Worm (Caenorhabditis elegans) whole organism, mixed stage, embryonic: ENCODE data around the gene math-40.
"Not testable (repeated sequence)": the region's sequence is repeated elsewhere in the genome, so short reads cannot be mapped to it uniquely, and the experiment has no call there.

Source experiments
- M03D4.4 ChIP-seq: sonication (generic microtip); optimal IDR thresholded peaks from 2 replicates; lab custom pipeline; 2017; ENCODE audit warnings: mild to moderate bottlenecking, missing genetic modification characterization, missing compliant biosample characterization
- bed-3 ChIP-seq: fragments of 200-800 bp; sonication (Bioruptor generic); optimal IDR thresholded peaks from 3 replicates; lab custom pipeline; 2018; ENCODE audit warnings: mild to moderate bottlenecking, missing genetic modification characterization, moderate library complexity, missing compliant biosample characterization
- blmp-1 ChIP-seq: fragments of 150-350 bp; optimal IDR thresholded peaks from 2 replicates; lab custom pipeline; 2014; ENCODE audit warnings: missing biosample characterization, missing genetic modification characterization
- ceh-43 ChIP-seq: fragments of 200-800 bp; sonication (Bioruptor generic); optimal IDR thresholded peaks from 2 replicates; lab custom pipeline; 2018; ENCODE audit warnings: mild to moderate bottlenecking, missing genetic modification characterization, moderate library complexity, missing compliant biosample characterization
- ceh-83 ChIP-seq: fragments of 200-800 bp; sonication (Bioruptor generic); optimal IDR thresholded peaks from 2 replicates; lab custom pipeline; 2018; ENCODE audit warnings: mild to moderate bottlenecking, missing genetic modification characterization, missing compliant biosample characterization
- cnd-1 ChIP-seq: fragments of 200-800 bp; sonication (Bioruptor generic); optimal IDR thresholded peaks from 2 replicates; lab custom pipeline; 2018; ENCODE audit warnings: mild to moderate bottlenecking, missing genetic modification characterization, missing compliant biosample characterization
- drap-1 ChIP-seq: fragments of 200-800 bp; sonication (Bioruptor generic); optimal IDR thresholded peaks from 3 replicates; lab custom pipeline; 2018; ENCODE audit warnings: mild to moderate bottlenecking, missing genetic modification characterization, missing compliant biosample characterization
- elt-1 ChIP-seq: sonication (generic microtip); optimal IDR thresholded peaks from 2 replicates; lab custom pipeline; 2017; ENCODE audit warnings: missing genetic modification characterization, mild to moderate bottlenecking, missing compliant biosample characterization, antibody characterized with exemption, moderate library complexity, borderline replicate concordance; ENCODE audit not compliant: insufficient read depth
- elt-3 ChIP-seq: fragments of 150-350 bp; optimal IDR thresholded peaks from 2 replicates; lab custom pipeline; 2014; ENCODE audit warnings: missing biosample characterization, missing genetic modification characterization
- flh-1 ChIP-seq: fragments of 200-800 bp; sonication (Bioruptor generic); optimal IDR thresholded peaks from 2 replicates; lab custom pipeline; 2018; ENCODE audit warnings: mild to moderate bottlenecking, missing genetic modification characterization, moderate library complexity, missing compliant biosample characterization
- lin-13 ChIP-seq: fragments of 150-350 bp; optimal IDR thresholded peaks from 2 replicates; lab custom pipeline; 2014; ENCODE audit warnings: missing biosample characterization, missing genetic modification characterization
- lsy-2 ChIP-seq: fragments of 150-350 bp; optimal IDR thresholded peaks from 2 replicates; lab custom pipeline; 2014; ENCODE audit warnings: missing biosample characterization, missing genetic modification characterization
- mab-5 ChIP-seq: fragments of 150-350 bp; optimal IDR thresholded peaks from 2 replicates; lab custom pipeline; 2014; ENCODE audit warnings: missing biosample characterization, missing genetic modification characterization
- mep-1 ChIP-seq: fragments of 150-350 bp; optimal IDR thresholded peaks from 2 replicates; lab custom pipeline; 2017; ENCODE audit warnings: missing biosample characterization, missing genetic modification reagents, missing genetic modification characterization, inconsistent platforms
- mls-2 ChIP-seq: sonication (generic microtip); optimal IDR thresholded peaks from 2 replicates; lab custom pipeline; 2016; ENCODE audit warnings: mild to moderate bottlenecking, missing genetic modification characterization, moderate library complexity, missing compliant biosample characterization
- nhr-12 ChIP-seq: fragments of 150-350 bp; optimal IDR thresholded peaks from 2 replicates; lab custom pipeline; 2014; ENCODE audit warnings: missing biosample characterization, missing genetic modification characterization
- nhr-2 ChIP-seq: fragments of 150-350 bp; optimal IDR thresholded peaks from 2 replicates; lab custom pipeline; 2014; ENCODE audit warnings: missing biosample characterization, missing genetic modification characterization
- nhr-76 ChIP-seq: sonication (generic microtip); optimal IDR thresholded peaks from 2 replicates; lab custom pipeline; 2017; ENCODE audit warnings: missing biosample characterization, missing genetic modification characterization
- pha-4 ChIP-seq: fragments of 150-350 bp; optimal IDR thresholded peaks from 2 replicates; lab custom pipeline; 2018; ENCODE audit warnings: missing biosample characterization, missing genetic modification reagents, missing genetic modification characterization
- sem-2 ChIP-seq: fragments of 200-800 bp; sonication (Bioruptor generic); optimal IDR thresholded peaks from 2 replicates; lab custom pipeline; 2018; ENCODE audit warnings: mild to moderate bottlenecking, missing genetic modification characterization, missing compliant biosample characterization
- snpc-4 ChIP-seq: fragments of 150-350 bp; optimal IDR thresholded peaks from 2 replicates; lab custom pipeline; 2014; ENCODE audit warnings: missing biosample characterization, missing genetic modification characterization
- sptf-1 ChIP-seq: sonication (generic microtip); optimal IDR thresholded peaks from 2 replicates; lab custom pipeline; 2017; ENCODE audit warnings: mild to moderate bottlenecking, missing genetic modification characterization, moderate library complexity, missing compliant biosample characterization
- tbx-8 ChIP-seq: fragments of 200-800 bp; sonication (Bioruptor generic); optimal IDR thresholded peaks from 2 replicates; lab custom pipeline; 2018; ENCODE audit warnings: mild to moderate bottlenecking, missing genetic modification characterization, moderate library complexity, missing compliant biosample characterization
- unc-120 ChIP-seq: sonication (generic microtip); optimal IDR thresholded peaks from 2 replicates; lab custom pipeline; 2017; ENCODE audit warnings: missing genetic modification characterization, missing compliant biosample characterization; ENCODE audit not compliant: poor library complexity, severe bottlenecking
- unc-62 ChIP-seq: fragments of 150-350 bp; optimal IDR thresholded peaks from 2 replicates; lab custom pipeline; 2014; ENCODE audit warnings: missing biosample characterization, missing genetic modification reagents, missing genetic modification characterization
- zip-8 ChIP-seq: fragments of 150-350 bp; optimal IDR thresholded peaks from 2 replicates; lab custom pipeline; 2014; ENCODE audit warnings: missing biosample characterization, missing genetic modification characterization
- ztf-11 ChIP-seq: fragments of 150-350 bp; optimal IDR thresholded peaks from 2 replicates; lab custom pipeline; 2014; ENCODE audit warnings: missing biosample characterization, missing genetic modification characterization

math-40 gene

DNA sequence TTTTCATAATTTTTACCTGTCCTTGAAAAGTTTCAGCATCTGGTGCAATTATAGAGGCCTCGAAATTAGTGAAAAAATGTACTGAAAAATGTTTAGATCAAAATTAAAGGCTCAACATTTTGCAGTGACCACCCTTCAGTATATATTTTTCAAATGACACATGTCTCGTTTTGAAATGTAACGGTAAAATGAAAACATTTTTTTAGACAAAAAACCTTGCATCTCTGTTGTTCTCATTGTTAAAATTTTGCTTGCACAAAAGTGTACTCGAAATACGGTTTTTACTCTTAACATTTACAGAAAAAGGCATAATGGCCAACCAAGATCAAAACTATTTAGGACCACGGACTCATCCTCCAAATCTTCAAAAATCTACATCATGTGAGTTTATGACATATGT lies 6.1 kb upstream of the math-40 start, which contains the start of gene math-41:
Gene math-41, plus strand, starts transcription at position 301 of the 400 bp plus-strand sequence.
- not testable (repeated sequence) for TF ChIP-seq lsy-2 (tag; lab: Kevin White, UChicago); lin-13 (tag; lab: Kevin White, UChicago); tbx-8

- TF ChIP-seq bed-3 (GFP tag; lab: Kevin White, UChicago): no peak
- no peak for TF ChIP-seq blmp-1
- no peak for TF ChIP-seq nhr-2
- no peak for TF ChIP-seq unc-62 (GFP tag; lab: Kevin White, UChicago)
- no peak for TF ChIP-seq ceh-83
- no peak for TF ChIP-seq mep-1
- no peak for TF ChIP-seq nhr-76 (tag; lab: Kevin White, UChicago)
- no peak for TF ChIP-seq sptf-1 (tag; lab: Kevin White, UChicago)
- no peak for TF ChIP-seq zip-8 (tag; lab: Kevin White, UChicago)
- no peak for TF ChIP-seq pha-4 (tag; lab: Kevin White, UChicago)
Observed at ce11 chrII:1831883-1832388, 1.5 kb downstream of the math-40 start, which contains the start of gene math-39. Gene math-39 (plus strand): TSS chrII:1832338.

- no peak for TF ChIP-seq elt-3 (tag; lab: Kevin White, UChicago)
- TF ChIP-seq zip-8 (tag; lab: Kevin White, UChicago): no peak
- TF ChIP-seq lin-13 (tag; lab: Kevin White, UChicago): no peak
- TF ChIP-seq unc-120 (tag; lab: Kevin White, UChicago): no peak
- no peak for TF ChIP-seq mep-1
- no peak for TF ChIP-seq nhr-76 (tag; lab: Kevin White, UChicago)
- TF ChIP-seq tbx-8: no peak
- no peak for TF ChIP-seq sptf-1 (tag; lab: Kevin White, UChicago)
- TF ChIP-seq M03D4.4 (tag; lab: Kevin White, UChicago): no peak
- TF ChIP-seq cnd-1 (tag; lab: Kevin White, UChicago): no peak
- no peak for TF ChIP-seq snpc-4 (tag; lab: Kevin White, UChicago)
- TF ChIP-seq drap-1 (GFP tag; lab: Kevin White, UChicago): no peak
Observed at ce11 chrII:1836204-1836603, 5.8 kb downstream of the math-40 start, which contains the start of gene T08E11.1. Gene T08E11.1 (plus strand): TSS chrII:1836504.

ce11 chrII:1842894-1843293 lies 12.5 kb downstream of the math-40 start, which contains the start of the genes C52E2.5 and C52E2.4:
Gene C52E2.5 (minus strand): TSS chrII:1842936.
Gene C52E2.4 (plus strand): TSS chrII:1843145.
- TF ChIP-seq nhr-2: no peak
- no peak for TF ChIP-seq mls-2 (tag; lab: Kevin White, UChicago)
- no peak for TF ChIP-seq elt-1 (tag; lab: Kevin White, UChicago)
- no peak for TF ChIP-seq lsy-2 (tag; lab: Kevin White, UChicago)
- TF ChIP-seq sem-2 (GFP tag; lab: Kevin White, UChicago): no peak
- TF ChIP-seq nhr-12 (tag; lab: Kevin White, UChicago): no peak
- TF ChIP-seq, all 35 proteins: peak for 0

DNA sequence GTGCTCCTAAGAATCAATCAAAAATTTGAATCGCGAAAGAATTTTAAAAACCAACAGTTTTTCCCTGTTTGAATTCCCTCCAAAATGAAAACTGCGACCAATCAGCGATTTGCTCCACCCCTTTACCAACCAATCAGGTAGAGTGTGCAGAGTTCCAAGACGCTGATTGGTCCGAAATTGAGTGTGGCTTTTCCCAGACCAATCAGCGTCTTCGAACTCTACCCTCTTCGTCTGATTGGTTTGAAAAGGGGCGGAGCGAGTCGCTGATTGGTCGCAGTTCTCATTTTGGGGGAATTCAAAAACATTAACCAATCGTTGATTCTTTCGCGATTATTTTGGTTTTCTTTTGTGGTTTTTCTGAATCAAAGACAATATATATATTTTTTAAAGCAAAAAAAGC lies 14.1 kb downstream of the math-40 start:
- no peak for TF ChIP-seq ztf-11 (tag; lab: Kevin White, UChicago)
- no peak for TF ChIP-seq cnd-1 (tag; lab: Kevin White, UChicago)
- no peak for TF ChIP-seq blmp-1
- TF ChIP-seq ceh-43: no peak
- no peak for TF ChIP-seq bed-3 (GFP tag; lab: Kevin White, UChicago)
- TF ChIP-seq elt-3 (tag; lab: Kevin White, UChicago): no peak
- no peak for TF ChIP-seq unc-62 (GFP tag; lab: Kevin White, UChicago)
- no peak for TF ChIP-seq sptf-1 (tag; lab: Kevin White, UChicago)
- no peak for TF ChIP-seq ceh-83
- no peak for TF ChIP-seq nhr-76 (tag; lab: Kevin White, UChicago)
- TF ChIP-seq mab-5 (tag; lab: Kevin White, UChicago): no peak
- no peak for TF ChIP-seq zip-8 (tag; lab: Kevin White, UChicago)
- TF ChIP-seq elt-1 (tag; lab: Kevin White, UChicago): no peak

- TF ChIP-seq flh-1 (GFP tag; lab: Kevin White, UChicago) (no peak), unc-120 (tag; lab: Kevin White, UChicago) (peak; percentile 51)
Observed at ce11 chrII:1848109-1848508, 17.7 kb downstream of the math-40 start, which contains the start of gene fbxb-97. Gene fbxb-97 (minus strand): TSS chrII:1848161.
